Fruit fly (Drosophila melanogaster): Measurements from ENCODE around the gene shps.

shps gene

DNA sequence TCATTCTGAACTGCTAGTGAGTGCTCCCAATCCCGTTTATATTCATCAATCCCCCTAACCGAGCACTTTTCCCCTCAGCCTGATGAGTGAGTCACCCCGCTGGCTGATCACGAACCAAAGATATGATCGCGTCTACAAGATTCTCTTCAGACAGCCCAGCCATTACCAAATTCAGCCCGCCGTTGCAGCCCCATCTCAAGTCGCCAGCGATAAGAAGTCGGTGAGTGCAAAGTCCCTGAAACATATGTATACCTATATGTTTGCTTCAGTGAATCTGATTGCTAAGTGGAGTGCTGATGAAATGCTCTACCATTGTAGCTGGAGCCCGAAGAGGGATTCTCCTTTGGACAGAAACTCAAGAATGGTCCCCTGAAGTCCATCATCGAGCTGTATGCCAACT, 7.8 kb downstream of the shps start:
- TF ChIP-seq Eip78C (GFP tag): peak; percentile 30
- TF ChIP-seq CG9139 (GFP tag; optimal IDR thresholded peaks at IDR 0.05): peak; percentile 32
- no peak for TF ChIP-seq fkh (GFP tag; optimal IDR thresholded peaks at IDR 0.05)
- peak; percentile 5 for TF ChIP-seq CG6854 (GFP tag; optimal IDR thresholded peaks at IDR 0.05)
- peak; percentile 5 for TF ChIP-seq CG6276 (GFP tag; optimal IDR thresholded peaks at IDR 0.05)
- peak; percentile 82 for TF ChIP-seq svp (GFP tag)
- TF ChIP-seq lz (GFP tag; optimal IDR thresholded peaks at IDR 0.05): no peak
- TF ChIP-seq ss (GFP tag; optimal IDR thresholded peaks at IDR 0.05): peak; percentile 58 to 70

DNA sequence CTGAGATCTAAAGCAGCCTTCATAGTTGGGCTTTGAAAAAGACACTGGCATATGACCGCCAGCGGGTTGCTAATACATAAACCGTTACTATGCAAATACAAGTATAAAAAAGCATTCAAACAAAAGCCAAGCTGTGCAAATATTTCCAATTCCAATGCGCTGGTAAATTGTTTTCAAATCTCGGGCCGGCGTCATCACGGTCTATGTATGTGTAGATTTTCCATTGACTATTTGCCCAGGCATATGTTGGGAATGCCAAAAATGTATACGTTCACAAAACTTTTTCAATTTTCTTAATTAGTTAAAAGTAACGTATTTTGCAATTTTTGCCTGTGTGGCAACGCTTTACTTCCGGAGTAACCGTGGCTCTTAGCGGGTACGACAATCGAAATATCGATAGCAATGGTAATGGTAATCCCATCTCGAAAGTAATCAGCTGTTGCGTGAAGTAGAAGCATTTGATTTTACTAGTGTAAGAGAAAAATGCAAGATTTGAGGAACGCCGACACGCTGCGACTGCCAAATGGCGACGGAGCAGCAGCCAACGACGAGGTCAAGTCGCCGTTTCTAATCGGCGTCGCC, 10.5 kb downstream of the shps start, which contains the start of the genes CG34290 and Uck:
TSS of gene CG34290 (minus strand) at position 51 of the 582 bp plus-strand sequence.
TSS of gene Uck (plus strand) at position 405 of the 582 bp plus-strand sequence.
- TF ChIP-seq pdm3 (GFP tag; optimal IDR thresholded peaks at IDR 0.05) (no peak), Hr4 (GFP tag; optimal IDR thresholded peaks at IDR 0.05) (peak; percentile 14), CG11294 (GFP tag; IDR thresholded peaks at IDR 0.05) (no peak), eg (GFP tag; IDR thresholded peaks at IDR 0.05) (peak; percentile 56), CG3032 (tag; optimal IDR thresholded peaks at IDR 0.05) (peak; percentile 39), net (GFP tag; optimal IDR thresholded peaks at IDR 0.05) (peak; percentile 41), CG8119 (GFP tag; IDR thresholded peaks at IDR 0.05) (no peak), acj6 (GFP tag; optimal IDR thresholded peaks at IDR 0.05) (peak; percentile 46), Met (GFP tag; optimal IDR thresholded peaks at IDR 0.05) (no peak), topi (GFP tag; optimal IDR thresholded peaks at IDR 0.05) (peak; percentile 62), Ets21C (GFP tag; optimal IDR thresholded peaks at IDR 0.05) (no peak), Gug (GFP tag; IDR thresholded peaks at IDR 0.05) (no peak), CG1621 (tag; optimal IDR thresholded peaks at IDR 0.05) (peak; percentile 65), achi (GFP tag; optimal IDR thresholded peaks at IDR 0.05) (peak; percentile 14), CG6854 (GFP tag; optimal IDR thresholded peaks at IDR 0.05) (peak; percentile 53), fd59A (GFP tag; optimal IDR thresholded peaks at IDR 0.05) (peak; percentile 27), CG6792 (GFP tag; optimal IDR thresholded peaks at IDR 0.05) (peak; percentile 48), CG7368 (GFP tag; optimal IDR thresholded peaks at IDR 0.05) (peak; percentile 40), CG31627 (GFP tag; optimal IDR thresholded peaks at IDR 0.05) (peak; percentile 51), fd85E (GFP tag; optimal IDR thresholded peaks at IDR 0.05) (no peak), CG11762 (GFP tag; optimal IDR thresholded peaks at IDR 0.05; ENCODE audit: insufficient read depth) (peak; percentile 18), CG34406 (GFP tag; optimal IDR thresholded peaks at IDR 0.05) (peak; percentile 35), CG4318 (GFP tag; optimal IDR thresholded peaks at IDR 0.05) (no peak), esn (GFP tag; optimal IDR thresholded peaks at IDR 0.05) (peak; percentile 74), Lpt (GFP tag; optimal IDR thresholded peaks at IDR 0.05) (no peak), CG10669 (GFP tag; optimal IDR thresholded peaks at IDR 0.05) (peak; percentile 52), Sox102F (GFP tag; optimal IDR thresholded peaks at IDR 0.05) (peak; percentile 47), CG32006 (GFP tag; optimal IDR thresholded peaks at IDR 0.05) (no peak), CG16779 (tag; optimal IDR thresholded peaks at IDR 0.05) (no peak), Eip93F (GFP tag; optimal IDR thresholded peaks at IDR 0.05) (no peak), Eip78C (GFP tag) (peak; percentile 76), ss (GFP tag; optimal IDR thresholded peaks at IDR 0.05) (peak in 1 of 2 experiments; percentile 73), dsx (GFP tag; optimal IDR thresholded peaks at IDR 0.05; ENCODE audit: poor library complexity, severe bottlenecking) (peak; percentile 34), lz (GFP tag; optimal IDR thresholded peaks at IDR 0.05) (peak; percentile 66), spab (GFP tag; optimal IDR thresholded peaks at IDR 0.05) (peak; percentile 33), CG8632 (GFP tag; optimal IDR thresholded peaks at IDR 0.05) (peak; percentile 27), CG8319 (GFP tag; optimal IDR thresholded peaks at IDR 0.05) (no peak), Eip75B (GFP tag; optimal IDR thresholded peaks at IDR 0.05) (peak; percentile 50), CG3919 (GFP tag; optimal IDR thresholded peaks at IDR 0.05) (peak; percentile 76), svp (GFP tag) (peak; percentile 75), CG9139 (GFP tag; optimal IDR thresholded peaks at IDR 0.05) (peak; percentile 61), dac (GFP tag; optimal IDR thresholded peaks at IDR 0.05) (no peak), fkh (GFP tag; optimal IDR thresholded peaks at IDR 0.05) (peak; percentile 79), Sox15 (GFP tag; optimal IDR thresholded peaks at IDR 0.05) (no peak), CG6808 (GFP tag; optimal IDR thresholded peaks at IDR 0.05) (peak; percentile 51), CG6163 (GFP tag; IDR thresholded peaks at IDR 0.05) (peak; percentile 75), Hr38 (GFP tag; optimal IDR thresholded peaks at IDR 0.05) (no peak), CG6276 (GFP tag; optimal IDR thresholded peaks at IDR 0.05) (no peak)

Data from whole organism, prepupa.